Fruit fly (Drosophila melanogaster) whole organism, embryonic: ENCODE data around the gene kat80.

ENCODE experiments used
- Atf-2 ChIP-seq: fragments of 200-800 bp; sonication (Bioruptor generic); optimal IDR thresholded peaks from 2 replicates; lab custom pipeline; 2016; ENCODE audit warnings: missing biosample characterization, missing genetic modification characterization
- Bdp1 ChIP-seq: fragments of 200-800 bp; sonication (Bioruptor generic); optimal IDR thresholded peaks from 3 replicates; lab custom pipeline; 2016; ENCODE audit warnings: missing biosample characterization, missing genetic modification characterization
- Bgb ChIP-seq: fragments of 200-800 bp; sonication (Bioruptor generic); IDR thresholded peaks from 2 replicates; pipeline ENCODE4 v1.3.6; 2022; ENCODE audit warnings: missing biosample characterization, missing genetic modification characterization; ENCODE audit not compliant: partially characterized antibody
- CG10267 ChIP-seq: fragments of 200-800 bp; sonication (Bioruptor generic); optimal IDR thresholded peaks from 2 replicates; lab custom pipeline; 2018; ENCODE audit warnings: missing biosample characterization, mild to moderate bottlenecking, missing genetic modification characterization, moderate library complexity
- CG10431 ChIP-seq: fragments of 200-800 bp; sonication (Bioruptor generic); optimal IDR thresholded peaks from 3 replicates; lab custom pipeline; 2018; ENCODE audit warnings: missing biosample characterization, mild to moderate bottlenecking, missing genetic modification characterization
- CG13424 ChIP-seq: fragments of 200-800 bp; sonication (Bioruptor generic); optimal IDR thresholded peaks from 2 replicates; lab custom pipeline; 2019; ENCODE audit warnings: missing biosample characterization, mild to moderate bottlenecking, missing genetic modification characterization, moderate library complexity
- CG15514 ChIP-seq: fragments of 200-800 bp; sonication (Bioruptor generic); optimal IDR thresholded peaks from 3 replicates; lab custom pipeline; 2017; ENCODE audit warnings: missing biosample characterization, missing genetic modification characterization, mild to moderate bottlenecking, moderate library complexity, missing genetic modification reagents
- CG1602 ChIP-seq: fragments of 200-800 bp; sonication (Bioruptor generic); optimal IDR thresholded peaks from 3 replicates; lab custom pipeline; 2016; ENCODE audit warnings: missing biosample characterization, missing genetic modification characterization
- CG16813 ChIP-seq: fragments of 200-800 bp; sonication (Bioruptor generic); IDR thresholded peaks from 3 replicates; pipeline ENCODE4 v1.3.6; 2022; ENCODE audit warnings: missing biosample characterization, missing genetic modification characterization; ENCODE audit not compliant: partially characterized antibody
- CG16815 ChIP-seq: fragments of 200-800 bp; sonication (Bioruptor generic); optimal IDR thresholded peaks from 3 replicates; lab custom pipeline; 2017; ENCODE audit warnings: missing biosample characterization, mild to moderate bottlenecking, missing genetic modification characterization
- CG16863 ChIP-seq: fragments of 200-800 bp; sonication (Bioruptor generic); optimal IDR thresholded peaks from 3 replicates; lab custom pipeline; 2016; ENCODE audit warnings: missing biosample characterization, missing genetic modification characterization
- CG17385 ChIP-seq: fragments of 200-800 bp; sonication (Bioruptor generic); optimal IDR thresholded peaks from 3 replicates; lab custom pipeline; 2018; ENCODE audit warnings: missing biosample characterization, mild to moderate bottlenecking, missing genetic modification characterization
- CG18262 ChIP-seq: fragments of 200-800 bp; optimal IDR thresholded peaks from 3 replicates; lab custom pipeline; 2019; ENCODE audit warnings: missing biosample characterization, mild to moderate bottlenecking, missing genetic modification characterization, moderate library complexity
- CG2116 ChIP-seq: fragments of 200-800 bp; sonication (Bioruptor generic); optimal IDR thresholded peaks from 3 replicates; lab custom pipeline; 2018; ENCODE audit warnings: missing biosample characterization, mild to moderate bottlenecking, missing genetic modification characterization
- CG2199 ChIP-seq: fragments of 200-800 bp; sonication (Bioruptor generic); IDR thresholded peaks from 3 replicates; pipeline ENCODE4 v1.3.6; 2022; ENCODE audit warnings: missing biosample characterization, missing genetic modification characterization
- CG3065 ChIP-seq: fragments of 200-800 bp; sonication (Bioruptor generic); optimal IDR thresholded peaks from 2 replicates; lab custom pipeline; 2016; ENCODE audit warnings: missing biosample characterization, missing genetic modification characterization
- CG4360 ChIP-seq: fragments of 200-800 bp; sonication (Bioruptor generic); IDR thresholded peaks from 2 replicates; pipeline ENCODE4 v1.3.6; 2022; ENCODE audit warnings: missing biosample characterization, missing genetic modification characterization
- CG4404 ChIP-seq: fragments of 200-800 bp; sonication (Bioruptor generic); IDR thresholded peaks from 2 replicates; pipeline ENCODE4 v1.3.6; 2022; ENCODE audit warnings: missing biosample characterization, missing genetic modification characterization
- CG4730 ChIP-seq: fragments of 200-800 bp; sonication (Bioruptor generic); IDR thresholded peaks from 2 replicates; pipeline ENCODE4 v1.3.6; 2022; ENCODE audit warnings: missing biosample characterization, missing genetic modification characterization
- CG6272 ChIP-seq: fragments of 200-800 bp; sonication (Bioruptor generic); IDR thresholded peaks from 2 replicates; pipeline ENCODE4 v1.3.6; 2022; ENCODE audit warnings: missing biosample characterization, missing genetic modification characterization
- CG6765 ChIP-seq: fragments of 200-800 bp; sonication (Bioruptor generic); optimal IDR thresholded peaks from 3 replicates; lab custom pipeline; 2017; ENCODE audit warnings: missing biosample characterization, mild to moderate bottlenecking, missing genetic modification characterization
- CG7786 ChIP-seq: fragments of 200-800 bp; sonication (Bioruptor generic); optimal IDR thresholded peaks from 2 replicates; lab custom pipeline; 2016; ENCODE audit warnings: missing biosample characterization, missing genetic modification characterization
- CG7928 ChIP-seq: fragments of 200-800 bp; sonication (Bioruptor generic); optimal IDR thresholded peaks from 2 replicates; lab custom pipeline; 2017; ENCODE audit warnings: missing biosample characterization, mild to moderate bottlenecking, missing genetic modification characterization
- CG9817 ChIP-seq: fragments of 200-800 bp; sonication (Bioruptor generic); optimal IDR thresholded peaks from 2 replicates; lab custom pipeline; 2018; ENCODE audit warnings: missing biosample characterization, mild to moderate bottlenecking, missing genetic modification characterization, moderate library complexity
- D19A ChIP-seq: fragments of 200-800 bp; optimal IDR thresholded peaks from 3 replicates; lab custom pipeline; 2019; ENCODE audit warnings: missing biosample characterization, mild to moderate bottlenecking, missing genetic modification characterization, moderate library complexity
- Dref ChIP-seq: fragments of 200-800 bp; sonication (Bioruptor generic); IDR thresholded peaks from 2 replicates; pipeline ENCODE4 v1.3.6; 2022; ENCODE audit warnings: missing biosample characterization, missing genetic modification characterization
- Elba2 ChIP-seq: fragments of 200-800 bp; sonication (Bioruptor generic); optimal IDR thresholded peaks from 3 replicates; lab custom pipeline; 2016; ENCODE audit warnings: missing biosample characterization, missing genetic modification characterization
- Ets65A ChIP-seq: fragments of 200-800 bp; sonication (Bioruptor generic); peaks from one replicate; lab custom pipeline; 2016; ENCODE audit warnings: missing biosample characterization, missing genetic modification characterization
- Fer1 ChIP-seq: fragments of 200-800 bp; sonication (Bioruptor generic); optimal IDR thresholded peaks from 2 replicates; lab custom pipeline; 2017; ENCODE audit warnings: missing biosample characterization, mild to moderate bottlenecking, missing genetic modification characterization
- HLH3B ChIP-seq: fragments of 200-800 bp; sonication (Bioruptor generic); IDR thresholded peaks from 2 replicates; pipeline ENCODE4 v1.3.6; 2022; ENCODE audit warnings: missing biosample characterization, missing genetic modification characterization
- HmgD ChIP-seq: fragments of 200-800 bp; sonication (Bioruptor generic); optimal IDR thresholded peaks from 3 replicates; lab custom pipeline; 2016; ENCODE audit warnings: missing biosample characterization, missing genetic modification characterization
- Lhr ChIP-seq: fragments of 200-800 bp; sonication (Bioruptor generic); optimal IDR thresholded peaks from 3 replicates; lab custom pipeline; 2017; ENCODE audit warnings: mild to moderate bottlenecking, missing biosample characterization, missing genetic modification reagents, missing genetic modification characterization
- MBD-R2 ChIP-seq: fragments of 200-800 bp; sonication (Bioruptor generic); IDR thresholded peaks from 2 replicates; pipeline ENCODE4 v1.3.6; 2022; ENCODE audit warnings: missing biosample characterization, missing genetic modification characterization
- Mes4 ChIP-seq: fragments of 200-800 bp; sonication (Bioruptor generic); optimal IDR thresholded peaks from 2 replicates; lab custom pipeline; 2016; ENCODE audit warnings: missing biosample characterization, missing genetic modification characterization
- Sin3A ChIP-seq: fragments of >200 bp; optimal IDR thresholded peaks from 2 replicates; lab custom pipeline; 2018
- Sox102F ChIP-seq: fragments of 200-800 bp; sonication (Bioruptor generic); optimal IDR thresholded peaks from 2 replicates; lab custom pipeline; 2018; ENCODE audit warnings: missing biosample characterization, mild to moderate bottlenecking, missing genetic modification characterization, moderate library complexity
- Xbp1 ChIP-seq: fragments of 200-800 bp; sonication (Bioruptor generic); optimal IDR thresholded peaks from 3 replicates; lab custom pipeline; 2016; ENCODE audit warnings: missing biosample characterization, mild to moderate bottlenecking, missing genetic modification characterization
- az2 ChIP-seq: fragments of 200-800 bp; sonication (Bioruptor generic); optimal IDR thresholded peaks from 3 replicates; lab custom pipeline; 2016; ENCODE audit warnings: missing biosample characterization, missing genetic modification characterization
- bab2 ChIP-seq: fragments of 200-800 bp; sonication (Bioruptor generic); optimal IDR thresholded peaks from 2 replicates; lab custom pipeline; 2016; ENCODE audit warnings: missing biosample characterization, missing genetic modification characterization
- bowl ChIP-seq: fragments of 200-800 bp; sonication (Bioruptor generic); IDR thresholded peaks from 2 replicates; pipeline ENCODE4 v1.3.6; 2022; ENCODE audit warnings: missing biosample characterization, missing genetic modification characterization
- chif ChIP-seq, 2 experiments: fragments of 200-800 bp; sonication (Bioruptor generic); optimal IDR thresholded peaks; 3 replicates each; lab custom pipeline; 2016; ENCODE audit warnings: missing biosample characterization in 2 of 2, missing genetic modification characterization in 2 of 2
- esg ChIP-seq: fragments of 200-800 bp; sonication (Bioruptor generic); conservative IDR thresholded peaks from 2 replicates; pipeline ENCODE4 v1.3.6; 2022; ENCODE audit warnings: missing biosample characterization, missing genetic modification characterization
- lbe ChIP-seq: fragments of 200-800 bp; sonication (Bioruptor generic); optimal IDR thresholded peaks from 2 replicates; lab custom pipeline; 2016; ENCODE audit warnings: missing biosample characterization, mild to moderate bottlenecking, missing genetic modification characterization
- sc ChIP-seq, 3 experiments: fragments of >200 bp in 2 of 3; fragments of 200-800 bp in 1 of 3; sonication (Bioruptor generic) in 1 of 3; optimal IDR thresholded peaks; 2 replicates in 2 of 3; 3 replicates in 1 of 3; lab custom pipeline; 2017; ENCODE audit warnings: mild to moderate bottlenecking in 1 of 3, missing biosample characterization in 1 of 3, missing genetic modification characterization in 1 of 3, missing genetic modification reagents in 1 of 3
- so ChIP-seq: fragments of 200-800 bp; sonication (Bioruptor generic); IDR thresholded peaks from 3 replicates; pipeline ENCODE4 v1.3.6; 2022; ENCODE audit warnings: missing biosample characterization, missing genetic modification characterization
- stc ChIP-seq: fragments of 200-800 bp; sonication (Bioruptor generic); IDR thresholded peaks from 2 replicates; pipeline ENCODE4 v1.3.6; 2022; ENCODE audit warnings: missing biosample characterization, missing genetic modification characterization
- tx ChIP-seq: fragments of 200-800 bp; sonication (Bioruptor generic); optimal IDR thresholded peaks from 2 replicates; lab custom pipeline; 2016; ENCODE audit warnings: missing biosample characterization, missing genetic modification characterization
- vfl ChIP-seq: fragments of 200-800 bp; sonication (Bioruptor generic); optimal IDR thresholded peaks from 2 replicates; lab custom pipeline; 2016; ENCODE audit warnings: missing biosample characterization, missing genetic modification characterization
- wdn ChIP-seq: fragments of 200-800 bp; sonication (Bioruptor generic); IDR thresholded peaks from 2 replicates; pipeline ENCODE4 v1.3.6; 2022; ENCODE audit warnings: missing biosample characterization, missing genetic modification characterization
- wek ChIP-seq: fragments of 200-800 bp; sonication (Bioruptor generic); optimal IDR thresholded peaks from 3 replicates; lab custom pipeline; 2018; ENCODE audit warnings: missing biosample characterization, mild to moderate bottlenecking, missing genetic modification characterization, moderate library complexity
- wor ChIP-seq: fragments of 200-800 bp; sonication (Bioruptor generic); IDR thresholded peaks from 2 replicates; pipeline ENCODE4 v1.3.6; 2022; ENCODE audit warnings: missing biosample characterization, missing genetic modification characterization
- z ChIP-seq: fragments of 200-800 bp; sonication (Bioruptor generic); IDR thresholded peaks from 3 replicates; pipeline ENCODE4 v1.3.6; 2022; ENCODE audit warnings: missing biosample characterization, missing genetic modification characterization

The kat80 gene

DNA sequence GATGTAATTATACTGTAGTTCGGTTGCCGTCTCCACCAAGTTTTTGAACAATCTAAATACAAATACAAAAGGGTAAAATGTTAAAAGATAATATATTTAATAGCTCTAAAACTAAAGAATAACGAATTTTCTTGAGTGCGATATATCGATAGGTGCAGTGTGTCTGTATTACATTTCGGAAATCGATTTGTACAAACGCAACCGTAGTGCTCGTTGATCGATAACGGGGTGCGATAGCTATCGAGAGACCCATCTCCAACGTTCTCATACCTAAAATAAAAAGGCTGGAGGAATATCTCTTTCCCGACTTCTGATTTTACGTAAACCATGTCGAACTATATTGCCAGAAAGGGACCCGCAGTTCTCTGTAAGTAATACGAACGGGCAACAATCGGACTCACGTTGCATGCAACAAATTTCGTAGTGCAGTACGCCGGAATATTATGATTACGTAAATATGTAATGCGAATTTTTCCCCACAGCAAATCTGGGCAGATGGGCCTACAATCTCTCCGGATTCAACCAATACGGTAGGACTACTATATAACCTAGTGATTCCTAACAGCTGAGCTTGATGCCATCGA, 10.2 kb upstream of the kat80 start, which contains the start of gene UQCR-14 (continued):
- TF ChIP-seq CG10431 (no peak), wor (GFP tag; lab: Robert Waterston, UW) (no peak), HmgD (no peak), MBD-R2 (peak; percentile 86), CG3065 (GFP tag; lab: Kevin White, UChicago) (no peak), CG7786 (GFP tag; lab: Kevin White, UChicago) (no peak), stc (GFP tag; lab: Robert Waterston, UW) (no peak), esg (GFP tag; lab: Robert Waterston, UW) (no peak), Mes4 (GFP tag; lab: Kevin White, UChicago) (no peak), lbe (peak; percentile 37), Ets65A (GFP tag; lab: Kevin White, UChicago) (peak; percentile 67), CG6765 (GFP tag; lab: Kevin White, UChicago) (no peak), az2 (GFP tag; lab: Kevin White, UChicago) (no peak), CG7928 (GFP tag; lab: Kevin White, UChicago) (peak; percentile 17), CG4404 (no peak), Xbp1 (peak; percentile 45), chif (GFP tag; optimal IDR thresholded peaks at IDR 0.05; lab: Kevin White, UChicago) (no peak), CG6272 (GFP tag; lab: Robert Waterston, UW) (peak; percentile 44; the same call in 1 of the 2 replicates), CG2199 (GFP tag; lab: Robert Waterston, UW) (peak; percentile 21; the same call in 1 of the 3 replicates), bab2 (no peak), tx (GFP tag; lab: Kevin White, UChicago) (no peak), Atf-2 (GFP tag; lab: Kevin White, UChicago) (no peak), sc (optimal IDR thresholded peaks at IDR 0.05; lab: Kevin White, UChicago) (no peak), sc (GFP tag; optimal IDR thresholded peaks at IDR 0.05; lab: Kevin White, UChicago) (no peak), HLH3B (no peak), wdn (GFP tag; lab: Robert Waterston, UW) (no peak), Dref (GFP tag; lab: Robert Waterston, UW) (peak; percentile 99), Fer1 (GFP tag; lab: Kevin White, UChicago) (peak; percentile 21), Bdp1 (GFP tag; lab: Kevin White, UChicago) (no peak)

DNA sequence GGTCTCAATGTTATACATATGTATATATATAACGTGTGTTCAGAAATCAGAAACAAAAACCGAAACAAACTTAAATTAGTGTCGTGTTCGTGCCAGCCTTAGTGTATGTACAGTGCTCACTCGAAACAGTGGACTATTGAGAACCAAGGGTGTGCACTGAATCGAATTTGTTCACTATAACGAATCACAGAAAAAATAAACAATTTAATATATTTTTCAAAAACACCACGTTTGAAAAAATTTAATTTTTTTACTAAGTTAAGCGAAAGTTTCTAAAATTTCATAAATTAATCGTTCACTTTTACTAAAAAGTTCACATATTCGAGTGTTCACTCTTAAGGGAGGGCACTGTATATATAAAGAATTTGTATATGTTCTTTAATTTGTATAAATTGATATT, 9.2 kb upstream of the kat80 start:
- TF ChIP-seq CG13424 (tag; lab: Kevin White, UChicago) (peak; percentile 37), CG1602 (GFP tag; lab: Kevin White, UChicago) (no peak), D19A (tag; lab: Kevin White, UChicago) (peak; percentile 25), so (no peak), CG10267 (tag; lab: Kevin White, UChicago) (peak; percentile 14), CG4730 (GFP tag; lab: Robert Waterston, UW) (no peak), CG16863 (GFP tag; lab: Kevin White, UChicago) (no peak), CG17385 (GFP tag; lab: Kevin White, UChicago) (peak; percentile 29), CG4360 (GFP tag; lab: Robert Waterston, UW) (no peak), CG2116 (GFP tag; lab: Kevin White, UChicago) (no peak), Ets65A (GFP tag; lab: Kevin White, UChicago) (peak; percentile 3), vfl (no peak), Elba2 (GFP tag; lab: Kevin White, UChicago) (no peak), CG9817 (tag; lab: Kevin White, UChicago) (no peak), CG16813 (GFP tag; lab: Robert Waterston, UW) (no peak), bowl (GFP tag; lab: Robert Waterston, UW) (no peak), CG6765 (GFP tag; lab: Kevin White, UChicago) (no peak), Lhr (GFP tag; lab: Kevin White, UChicago) (no peak), z (no peak), wek (no peak), Bgb (GFP tag; lab: Robert Waterston, UW) (no peak), CG15514 (GFP tag; lab: Kevin White, UChicago) (no peak), CG16815 (no peak), CG18262 (tag; lab: Kevin White, UChicago) (peak; percentile 36), Sin3A (no peak), Sox102F (GFP tag; lab: Kevin White, UChicago) (no peak)
